Fruit fly (Drosophila melanogaster): ENCODE data around the gene RpL9.

RpL9 gene

DNA sequence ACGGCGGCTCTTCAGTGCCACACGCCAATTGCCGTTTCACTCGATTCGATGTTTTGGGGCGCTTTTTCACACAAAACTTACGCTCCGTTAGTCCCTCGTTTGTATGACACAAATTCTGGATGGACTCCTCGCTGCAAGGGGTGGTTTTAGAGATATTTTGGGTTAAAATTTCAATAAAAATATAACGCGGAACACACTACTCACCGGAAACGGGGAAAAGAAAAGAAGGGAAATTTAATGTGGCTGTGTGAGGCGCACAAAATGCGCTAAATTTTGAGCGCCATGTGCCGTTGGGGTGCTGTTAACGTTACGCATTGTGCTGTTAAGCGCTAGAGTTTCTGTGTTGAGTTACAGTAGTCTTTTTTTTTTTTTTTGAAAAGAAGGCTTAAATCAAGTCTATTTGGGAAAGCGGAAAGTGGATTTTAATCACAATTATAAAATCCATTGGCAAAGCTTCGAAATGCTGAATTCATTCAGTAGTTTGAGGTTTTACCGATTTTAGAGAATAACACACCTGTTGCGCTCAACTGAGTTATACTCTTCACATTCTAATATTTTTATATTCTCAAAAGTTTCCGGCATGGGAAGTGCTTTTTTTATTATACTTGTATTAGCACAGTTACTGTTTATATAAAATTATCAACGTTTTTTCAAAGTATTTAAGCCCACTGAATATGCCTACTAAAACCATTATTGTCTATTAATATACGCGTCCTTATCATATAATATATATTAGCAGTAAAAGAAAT, at the start of gene RpL9:
Gene RpL9, minus strand, starts transcription at position 265 of the 749 bp plus-strand sequence.
- TF ChIP-seq pan (optimal IDR thresholded peaks at IDR 0.05) (no peak), usp (GFP tag; optimal IDR thresholded peaks at IDR 0.05) (no peak)

DNA sequence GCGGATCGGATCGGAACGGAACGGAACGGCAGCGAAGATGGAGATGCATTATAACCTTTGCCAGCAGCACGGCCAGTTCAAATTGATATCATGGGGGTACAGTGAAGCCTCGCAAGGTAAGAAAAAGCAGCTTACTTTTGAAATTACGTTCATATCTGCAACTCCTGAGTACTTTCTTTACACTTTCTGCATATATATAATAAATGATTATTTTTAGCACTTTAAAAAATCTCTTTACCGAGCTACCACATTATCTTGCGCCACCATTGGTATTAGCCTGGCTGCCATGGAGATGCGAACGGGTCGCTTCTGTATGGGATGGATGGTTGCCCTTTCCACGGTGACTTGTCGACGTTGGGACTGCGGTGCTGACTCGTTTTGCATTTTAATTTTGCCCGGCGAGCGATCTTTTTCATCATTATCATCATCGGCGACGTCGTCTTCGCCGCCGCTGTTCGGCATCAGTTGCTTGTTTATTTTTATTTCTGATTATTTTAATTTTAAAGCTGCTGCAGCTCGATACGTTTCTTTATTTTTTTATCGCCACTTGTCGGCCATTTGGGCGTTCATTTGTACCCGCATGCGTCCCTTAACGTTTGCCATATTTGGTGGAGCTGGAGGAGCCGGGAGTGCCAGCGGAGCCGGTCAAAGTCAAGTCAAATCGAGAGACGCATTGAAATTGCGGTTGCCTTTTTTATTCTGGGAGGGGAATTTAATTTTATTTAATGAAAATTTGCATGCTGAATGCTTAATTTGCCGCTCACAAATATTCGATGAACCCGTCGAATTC, 49.2 kb upstream of the RpL9 start:
- TF ChIP-seq Dll (optimal IDR thresholded peaks at IDR 0.05) (no peak), pan (optimal IDR thresholded peaks at IDR 0.05) (no peak), CG8478 (optimal IDR thresholded peaks at IDR 0.05) (no peak), EcR (GFP tag; optimal IDR thresholded peaks at IDR 0.05) (no peak), psq (optimal IDR thresholded peaks at IDR 0.05) (no peak), usp (GFP tag; optimal IDR thresholded peaks at IDR 0.05) (no peak)

DNA sequence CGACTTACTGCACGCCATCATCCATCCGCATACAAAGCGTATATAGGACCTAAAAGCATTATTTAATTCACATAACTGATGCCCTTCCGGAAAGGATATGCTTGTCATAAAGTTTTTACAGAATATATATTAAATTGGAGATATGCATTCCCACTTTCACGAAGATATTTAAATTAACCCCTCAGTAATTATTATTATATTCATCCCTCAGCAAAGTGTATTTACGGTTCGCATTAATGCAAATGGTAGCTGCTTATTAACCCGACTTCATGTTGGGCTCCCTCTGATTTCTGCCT, 48.5 kb upstream of the RpL9 start:
- TF ChIP-seq psq (optimal IDR thresholded peaks at IDR 0.05) (no peak), EcR (GFP tag; optimal IDR thresholded peaks at IDR 0.05) (no peak), pan (optimal IDR thresholded peaks at IDR 0.05) (no peak), usp (GFP tag; optimal IDR thresholded peaks at IDR 0.05) (no peak), CG8478 (optimal IDR thresholded peaks at IDR 0.05) (no peak), Dll (optimal IDR thresholded peaks at IDR 0.05) (no peak)

DNA sequence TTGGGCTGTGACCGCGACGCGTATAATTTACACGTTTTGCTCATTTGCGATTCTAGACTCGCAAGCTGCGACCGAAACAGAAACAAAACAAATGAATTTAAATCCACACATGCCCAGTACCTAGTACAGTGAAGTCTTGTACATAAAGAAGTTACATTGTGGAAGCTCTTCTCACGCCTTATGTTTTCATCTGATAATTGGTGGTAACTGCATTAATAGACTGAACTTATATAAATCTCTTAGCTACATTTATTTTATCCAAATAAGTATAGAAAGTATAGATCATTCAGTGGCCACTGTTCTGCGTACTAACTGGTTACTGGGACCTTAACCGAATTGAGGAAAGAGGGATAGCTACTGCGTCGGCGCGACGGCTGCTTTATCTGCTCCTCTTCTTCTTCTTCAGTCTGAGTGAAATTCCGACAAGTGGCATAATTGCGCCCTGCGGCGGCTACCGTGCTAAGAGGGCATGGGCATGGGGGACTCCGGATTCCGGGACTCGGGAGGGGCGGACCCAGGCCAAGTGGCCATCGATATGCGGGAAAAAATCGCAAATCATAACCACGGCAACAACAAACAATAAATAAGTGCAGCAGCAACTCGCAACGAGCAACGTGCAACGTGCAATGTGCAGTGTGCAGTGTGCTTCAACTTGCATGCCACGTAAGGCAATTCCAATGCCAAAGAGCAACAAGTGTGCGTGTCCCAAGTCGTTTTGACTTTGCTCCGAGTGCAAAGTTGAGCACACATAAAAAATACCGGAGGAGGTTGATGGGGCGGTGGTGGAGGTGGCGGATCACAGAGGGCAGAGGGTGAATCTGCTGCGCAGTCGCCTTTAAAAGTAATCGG, 47.9 kb upstream of the RpL9 start:
- TF ChIP-seq Dll (optimal IDR thresholded peaks at IDR 0.05) (peak; percentile 53), CG8478 (optimal IDR thresholded peaks at IDR 0.05) (no peak)

DNA sequence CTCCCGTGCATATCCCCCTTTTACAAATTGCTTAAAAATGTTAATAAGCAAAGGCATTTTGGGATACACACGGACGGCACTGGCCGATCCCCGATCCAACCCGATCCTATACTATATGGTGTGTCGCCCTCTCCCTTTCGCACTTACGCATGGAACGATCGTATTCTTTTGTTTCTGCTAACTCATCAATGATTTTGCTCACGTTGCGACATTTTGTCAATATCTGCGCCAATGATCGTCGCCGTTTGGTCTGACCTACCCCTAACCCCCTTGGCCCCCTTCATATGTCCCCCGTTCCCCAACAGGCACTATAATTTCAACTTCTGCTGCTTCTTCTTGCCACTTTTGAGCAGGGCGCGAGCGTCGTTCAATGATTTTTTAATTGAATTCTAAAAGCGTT, 45.7 kb upstream of the RpL9 start:
- no peak for TF ChIP-seq CG8478 (optimal IDR thresholded peaks at IDR 0.05)
- no peak for TF ChIP-seq usp (GFP tag; optimal IDR thresholded peaks at IDR 0.05)
- no peak for TF ChIP-seq pan (optimal IDR thresholded peaks at IDR 0.05)
- no peak for TF ChIP-seq psq (optimal IDR thresholded peaks at IDR 0.05)
- TF ChIP-seq EcR (GFP tag; optimal IDR thresholded peaks at IDR 0.05): no peak
- no peak for TF ChIP-seq Dll (optimal IDR thresholded peaks at IDR 0.05)

DNA sequence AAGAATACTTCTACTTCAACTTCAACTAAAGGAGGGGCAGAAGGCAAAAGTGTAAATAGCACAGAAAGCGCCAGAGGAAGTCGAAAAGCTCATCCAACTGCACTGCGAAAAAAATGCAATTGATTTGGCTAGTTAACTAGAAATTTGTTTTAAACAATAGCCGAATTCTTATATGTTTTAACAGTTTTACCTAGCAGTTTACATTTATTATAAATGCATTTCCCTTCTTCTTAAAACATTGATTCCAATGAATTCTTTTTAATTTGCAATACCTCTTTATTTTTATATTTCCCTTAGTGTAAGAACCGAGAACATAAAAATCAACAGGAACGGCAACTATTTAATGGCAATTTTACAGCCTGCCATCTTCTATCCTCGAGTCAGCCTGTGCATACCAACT, 44.3 kb upstream of the RpL9 start:
- TF ChIP-seq psq (optimal IDR thresholded peaks at IDR 0.05) (no peak), usp (GFP tag; optimal IDR thresholded peaks at IDR 0.05) (no peak), CG8478 (optimal IDR thresholded peaks at IDR 0.05) (no peak), Dll (optimal IDR thresholded peaks at IDR 0.05) (no peak), pan (optimal IDR thresholded peaks at IDR 0.05) (no peak), EcR (GFP tag; optimal IDR thresholded peaks at IDR 0.05) (no peak)

DNA sequence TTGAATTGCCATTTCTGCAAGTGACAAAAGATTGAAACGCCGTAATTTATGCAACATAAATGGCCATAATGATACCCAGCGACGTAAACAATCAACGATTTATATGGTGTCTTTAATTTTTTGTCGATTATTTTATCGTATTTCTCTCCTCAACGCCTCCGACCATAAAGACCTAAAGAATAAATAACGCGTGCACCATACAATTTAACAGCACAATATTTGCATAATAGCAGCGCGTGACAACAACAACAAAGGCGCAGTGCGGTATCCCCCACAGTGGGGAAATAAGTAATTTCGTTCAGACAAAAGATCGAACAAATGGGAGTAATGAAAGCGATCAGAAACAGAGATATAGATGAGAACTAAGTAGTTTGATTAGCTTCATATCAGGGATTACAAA, 42.1 kb upstream of the RpL9 start:
- no peak for TF ChIP-seq pan (optimal IDR thresholded peaks at IDR 0.05)

DNA sequence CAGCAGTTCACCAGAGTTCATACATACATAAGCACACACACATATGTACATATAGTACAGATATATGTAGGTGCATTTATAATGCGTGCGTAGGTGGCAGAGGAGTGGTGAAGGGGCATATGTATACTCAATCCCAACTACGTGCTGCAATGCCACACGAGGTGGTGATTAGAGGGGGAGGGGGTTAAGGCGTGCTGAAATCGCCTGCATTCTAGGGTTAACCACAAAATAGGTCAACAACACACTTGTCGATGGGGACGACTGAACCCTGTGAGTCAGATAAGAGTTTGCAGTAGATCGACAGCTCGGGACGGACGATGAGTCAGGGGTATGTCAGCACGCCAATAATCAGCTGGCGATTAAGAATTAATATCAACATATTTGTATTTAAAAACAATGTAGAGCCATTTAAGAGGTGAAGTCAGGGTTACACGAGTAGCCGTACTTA, 41.5 kb upstream of the RpL9 start:
- TF ChIP-seq Dll (optimal IDR thresholded peaks at IDR 0.05) (no peak), CG8478 (optimal IDR thresholded peaks at IDR 0.05) (no peak), pan (optimal IDR thresholded peaks at IDR 0.05) (no peak), EcR (GFP tag; optimal IDR thresholded peaks at IDR 0.05) (peak; percentile 5 to 49), psq (optimal IDR thresholded peaks at IDR 0.05) (no peak)

DNA sequence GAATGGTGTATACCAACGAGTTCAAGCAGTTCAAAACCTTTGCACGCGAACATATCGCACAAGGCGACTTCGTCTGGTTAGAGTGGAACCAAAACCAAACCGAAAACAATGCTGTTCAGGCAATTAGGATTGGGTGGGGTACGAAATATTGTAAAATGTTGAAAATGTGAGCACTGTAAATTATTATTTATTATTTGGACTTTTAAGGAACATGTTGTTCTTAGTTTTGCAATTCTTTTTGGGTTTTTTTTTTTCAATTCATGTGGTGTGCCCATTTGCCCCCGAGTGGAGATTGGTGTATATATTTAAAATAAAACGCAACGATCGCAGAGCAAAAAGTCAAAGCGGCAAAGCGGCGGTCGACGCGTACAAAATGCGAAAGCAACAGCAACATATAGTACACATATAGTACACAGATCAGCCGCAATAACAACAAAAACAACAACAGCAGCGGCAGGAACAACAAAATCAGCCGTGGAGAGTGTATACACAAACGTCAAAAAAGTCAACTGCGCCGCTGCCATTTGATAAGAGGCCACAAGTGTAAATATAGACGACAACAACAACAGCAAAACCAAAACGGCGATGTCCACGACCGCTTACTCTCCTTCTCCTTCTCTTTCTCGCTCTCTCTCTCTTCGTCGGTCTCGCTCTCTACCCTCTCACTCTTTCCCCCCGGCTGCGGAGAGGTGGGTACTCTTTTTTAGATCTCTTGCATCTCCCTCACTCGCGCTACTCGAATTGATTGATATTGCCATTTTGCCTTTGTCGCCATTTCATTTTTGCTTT, 40.9 kb upstream of the RpL9 start:
- TF ChIP-seq CG8478 (optimal IDR thresholded peaks at IDR 0.05) (no peak), Dll (optimal IDR thresholded peaks at IDR 0.05) (peak; percentile 56), pan (optimal IDR thresholded peaks at IDR 0.05) (no peak), EcR (GFP tag; optimal IDR thresholded peaks at IDR 0.05) (peak; percentile 65 to 91)

DNA sequence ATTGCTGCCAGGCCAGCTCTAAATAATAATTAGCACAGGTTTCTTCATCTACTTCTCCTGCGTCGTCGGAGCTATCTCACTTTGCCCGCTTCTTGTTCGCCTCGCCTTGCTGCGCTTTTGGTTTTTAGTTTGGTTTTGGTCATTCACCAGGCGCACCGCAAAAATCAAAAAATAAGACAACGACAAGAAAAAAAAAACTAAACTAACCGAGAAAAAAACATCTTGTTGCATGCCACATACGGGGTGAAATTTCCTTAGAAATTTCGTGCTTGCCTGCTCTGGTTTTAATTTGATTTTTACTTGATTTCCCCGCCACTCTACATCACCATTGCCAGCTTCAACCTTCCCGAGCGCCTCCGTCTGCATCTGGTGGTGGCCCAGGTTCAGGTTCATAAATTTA, 37.8 kb upstream of the RpL9 start:
- no peak for TF ChIP-seq CG8478 (optimal IDR thresholded peaks at IDR 0.05)
- no peak for TF ChIP-seq usp (GFP tag; optimal IDR thresholded peaks at IDR 0.05)
- TF ChIP-seq Dll (optimal IDR thresholded peaks at IDR 0.05): no peak
- TF ChIP-seq EcR (GFP tag; optimal IDR thresholded peaks at IDR 0.05): no peak
- TF ChIP-seq pan (optimal IDR thresholded peaks at IDR 0.05): no peak
- TF ChIP-seq psq (optimal IDR thresholded peaks at IDR 0.05): no peak

DNA sequence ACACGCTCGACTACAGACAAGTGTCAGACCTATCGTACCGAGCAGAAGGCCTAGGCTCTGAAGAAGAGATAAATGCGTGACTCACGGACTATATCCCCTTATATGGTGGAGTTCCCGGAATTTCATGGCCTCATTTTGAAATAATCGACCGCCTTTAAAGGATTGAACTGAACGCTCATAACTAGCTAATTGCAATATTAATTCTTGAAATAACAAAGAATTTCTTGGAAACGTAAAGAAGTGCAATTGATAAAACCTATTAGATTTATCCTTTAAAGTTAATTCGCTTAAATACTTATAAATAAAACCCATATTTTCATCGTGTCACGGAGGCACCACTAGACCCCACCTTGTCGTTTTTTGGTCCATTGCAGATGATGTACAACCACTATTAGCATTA, 37.1 kb upstream of the RpL9 start:
- TF ChIP-seq CG8478 (optimal IDR thresholded peaks at IDR 0.05): no peak
- no peak for TF ChIP-seq usp (GFP tag; optimal IDR thresholded peaks at IDR 0.05)
- TF ChIP-seq psq (optimal IDR thresholded peaks at IDR 0.05): no peak
- TF ChIP-seq Dll (optimal IDR thresholded peaks at IDR 0.05): no peak
- TF ChIP-seq pan (optimal IDR thresholded peaks at IDR 0.05): no peak
- TF ChIP-seq EcR (GFP tag; optimal IDR thresholded peaks at IDR 0.05): no peak

Measured in whole organism.